Worm (Caenorhabditis elegans): ENCODE results near the gene C04G6.13.

- TF ChIP-seq nhr-28 (tag; optimal IDR thresholded peaks at IDR 0.05) (no peak), snpc-4 (tag; optimal IDR thresholded peaks at IDR 0.05) (no peak), tbx-8 (GFP tag; optimal IDR thresholded peaks at IDR 0.05) (no peak), pha-4 (tag; optimal IDR thresholded peaks at IDR 0.05) (no peak), lsy-2 (tag; optimal IDR thresholded peaks at IDR 0.05) (no peak), unc-62 (GFP tag; optimal IDR thresholded peaks at IDR 0.05) (no peak), nhr-12 (tag; optimal IDR thresholded peaks at IDR 0.05) (no peak), M03D4.4 (tag; optimal IDR thresholded peaks at IDR 0.05) (no peak), ceh-43 (GFP tag; optimal IDR thresholded peaks at IDR 0.05) (no peak)
Observed at ce11 chrII:5046209-5047200, 47.5 kb upstream of the C04G6.13 start.

Data from whole organism, mixed stage, embryonic.